Worm (Caenorhabditis elegans): ENCODE results near the gene mpc-1.

Gene mpc-1

ce11 chrIII:4381343-4381742 is 31.9 kb upstream of the mpc-1 start, which contains the start of gene pals-27:
Gene pals-27 (plus strand): TSS chrIII:4381643.
- no peak for TF ChIP-seq med-1 (GFP tag; optimal IDR thresholded peaks at IDR 0.05; ENCODE audit: insufficient read depth)
- no peak for TF ChIP-seq ref-1 (GFP tag; conservative IDR thresholded peaks at IDR 0.05)
- TF ChIP-seq flt-1 (GFP tag; IDR thresholded peaks at IDR 0.05), result no peak
- TF ChIP-seq tab-1 (GFP tag; IDR thresholded peaks at IDR 0.05), result no peak
- no peak for TF ChIP-seq klf-2 (GFP tag; conservative IDR thresholded peaks at IDR 0.05)
- no peak for TF ChIP-seq ztf-23 (GFP tag; IDR thresholded peaks at IDR 0.05)
- no peak for TF ChIP-seq ztf-29 (GFP tag; IDR thresholded peaks at IDR 0.05)
- TF ChIP-seq T22C8.4 (GFP tag; IDR thresholded peaks at IDR 0.05), result no peak
- TF ChIP-seq cog-1 (tag; optimal IDR thresholded peaks at IDR 0.05), result no peak

DNA sequence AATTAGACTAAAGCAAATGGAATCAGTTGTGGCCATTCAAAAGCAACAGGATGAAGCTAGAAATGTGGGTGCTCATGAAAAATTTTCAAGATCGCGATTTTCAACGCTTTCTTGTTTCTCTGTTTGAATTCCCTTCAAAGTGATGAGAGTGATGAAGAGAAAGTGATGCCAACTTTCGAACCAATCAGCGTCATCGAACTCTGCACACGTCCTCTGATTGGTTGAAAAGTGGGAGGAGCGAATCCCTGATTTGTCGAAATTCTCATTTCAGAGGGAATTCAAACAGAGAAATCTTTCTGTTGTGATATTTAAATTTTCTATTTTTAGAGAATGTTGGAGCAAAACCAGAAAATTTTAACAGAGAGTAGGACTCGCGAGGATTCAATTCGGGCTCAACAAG is 31.1 kb upstream of the mpc-1 start:
- TF ChIP-seq ref-1 (GFP tag; conservative IDR thresholded peaks at IDR 0.05) (no peak), cog-1 (tag; optimal IDR thresholded peaks at IDR 0.05) (no peak), ztf-23 (GFP tag; IDR thresholded peaks at IDR 0.05) (no peak), T22C8.4 (GFP tag; IDR thresholded peaks at IDR 0.05) (no peak), flt-1 (GFP tag; IDR thresholded peaks at IDR 0.05) (no peak), ztf-29 (GFP tag; IDR thresholded peaks at IDR 0.05) (no peak), klf-2 (GFP tag; conservative IDR thresholded peaks at IDR 0.05) (no peak), tab-1 (GFP tag; IDR thresholded peaks at IDR 0.05) (no peak), med-1 (GFP tag; optimal IDR thresholded peaks at IDR 0.05; ENCODE audit: insufficient read depth) (no peak)

DNA sequence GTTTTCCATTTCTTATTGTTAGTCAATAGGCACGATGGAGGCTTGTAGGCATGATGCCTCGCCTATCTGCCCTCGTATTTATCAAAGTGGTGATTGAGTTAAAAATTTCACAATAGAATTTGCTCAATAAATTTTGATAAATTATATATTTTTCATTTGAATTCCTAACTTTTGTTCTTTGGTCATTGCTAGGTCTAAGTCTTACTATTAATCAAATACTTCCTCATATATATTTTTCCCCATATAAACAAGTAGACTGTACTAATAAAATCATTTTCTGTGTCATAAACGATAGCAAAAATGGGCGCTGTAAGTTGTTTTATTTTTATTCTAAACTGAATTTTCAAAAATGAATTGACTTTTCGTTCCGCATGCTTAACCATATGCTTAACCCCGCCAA is 28.8 kb upstream of the mpc-1 start, which contains the start of gene pals-28:
Gene pals-28 (plus strand): TSS at position 301 of the 400 bp plus-strand sequence.
- TF ChIP-seq klf-2 (GFP tag; conservative IDR thresholded peaks at IDR 0.05), result no peak
- TF ChIP-seq med-1 (GFP tag; optimal IDR thresholded peaks at IDR 0.05; ENCODE audit: insufficient read depth), result no peak
- TF ChIP-seq flt-1 (GFP tag; IDR thresholded peaks at IDR 0.05), result no peak
- TF ChIP-seq tab-1 (GFP tag; IDR thresholded peaks at IDR 0.05), result no peak
- no peak for TF ChIP-seq ztf-23 (GFP tag; IDR thresholded peaks at IDR 0.05)
- no peak for TF ChIP-seq cog-1 (tag; optimal IDR thresholded peaks at IDR 0.05)
- no peak for TF ChIP-seq T22C8.4 (GFP tag; IDR thresholded peaks at IDR 0.05)
- TF ChIP-seq ref-1 (GFP tag; conservative IDR thresholded peaks at IDR 0.05), result no peak

ce11 chrIII:4390421-4390820 is 22.8 kb upstream of the mpc-1 start:
- TF ChIP-seq cog-1 (tag; optimal IDR thresholded peaks at IDR 0.05) (no peak), ref-1 (GFP tag; conservative IDR thresholded peaks at IDR 0.05) (no peak)

- TF ChIP-seq tab-1 (GFP tag; IDR thresholded peaks at IDR 0.05) (no peak), klf-2 (GFP tag; conservative IDR thresholded peaks at IDR 0.05) (no peak), ztf-29 (GFP tag; IDR thresholded peaks at IDR 0.05) (no peak)
Measured at ce11 chrIII:4391319-4391718, 21.9 kb upstream of the mpc-1 start.

ce11 chrIII:4391938-4392337 is 21.3 kb upstream of the mpc-1 start:
- TF ChIP-seq med-1 (GFP tag; optimal IDR thresholded peaks at IDR 0.05; ENCODE audit: insufficient read depth) (no peak), ref-1 (GFP tag; conservative IDR thresholded peaks at IDR 0.05) (no peak), ztf-23 (GFP tag; IDR thresholded peaks at IDR 0.05) (no peak), tab-1 (GFP tag; IDR thresholded peaks at IDR 0.05) (no peak), klf-2 (GFP tag; conservative IDR thresholded peaks at IDR 0.05) (no peak), cog-1 (tag; optimal IDR thresholded peaks at IDR 0.05) (no peak), ztf-29 (GFP tag; IDR thresholded peaks at IDR 0.05) (no peak), T22C8.4 (GFP tag; IDR thresholded peaks at IDR 0.05) (no peak), flt-1 (GFP tag; IDR thresholded peaks at IDR 0.05) (no peak)

DNA sequence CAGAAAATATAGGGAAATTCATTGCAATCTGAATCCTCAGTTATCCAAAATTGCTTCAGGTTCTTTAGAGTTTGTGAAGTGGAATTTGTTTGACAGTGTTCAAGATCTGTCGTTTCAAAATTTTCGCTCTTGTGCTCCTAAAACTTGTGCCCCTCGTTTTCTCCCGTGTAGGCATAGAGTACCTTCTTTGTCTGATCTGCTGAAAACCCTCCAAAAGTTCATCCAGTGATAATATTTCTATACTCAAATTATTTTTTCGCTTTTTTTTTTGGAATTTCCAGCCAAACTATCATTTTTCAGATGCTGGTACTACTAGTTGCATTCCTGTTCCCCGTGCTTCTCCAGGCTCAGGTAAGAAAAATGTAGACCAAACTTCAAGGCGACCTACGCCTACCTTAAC is 18.8 kb upstream of the mpc-1 start, which contains the start of gene R07E5.4:
Gene R07E5.4 (plus strand): TSS at position 301 of the 400 bp plus-strand sequence.
- no peak for TF ChIP-seq tab-1 (GFP tag; IDR thresholded peaks at IDR 0.05)
- TF ChIP-seq ref-1 (GFP tag; conservative IDR thresholded peaks at IDR 0.05), result no peak
- TF ChIP-seq cog-1 (tag; optimal IDR thresholded peaks at IDR 0.05), result no peak
- no peak for TF ChIP-seq ztf-29 (GFP tag; IDR thresholded peaks at IDR 0.05)

DNA sequence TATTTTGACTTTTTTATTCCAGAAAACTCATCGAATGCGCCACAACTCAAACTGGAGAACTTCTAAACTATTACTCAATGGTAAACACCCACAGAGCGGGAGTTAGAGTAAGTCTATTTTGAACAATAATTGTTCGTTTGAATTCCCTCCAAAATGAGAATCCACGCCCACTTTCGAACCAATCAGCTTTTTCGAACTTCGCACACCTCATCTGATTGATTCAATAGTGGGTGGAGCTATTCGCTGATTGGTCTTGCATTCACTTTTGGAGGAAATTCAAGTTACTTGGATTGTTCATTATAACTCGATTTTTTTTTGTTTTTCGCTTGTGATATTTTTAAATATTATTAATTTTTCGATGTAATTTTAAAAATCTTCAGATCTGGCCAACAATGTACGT is 17.4 kb upstream of the mpc-1 start:
- TF ChIP-seq med-1 (GFP tag; optimal IDR thresholded peaks at IDR 0.05; ENCODE audit: insufficient read depth), result no peak
- TF ChIP-seq tab-1 (GFP tag; IDR thresholded peaks at IDR 0.05), result no peak
- TF ChIP-seq klf-2 (GFP tag; conservative IDR thresholded peaks at IDR 0.05), result no peak
- TF ChIP-seq cog-1 (tag; optimal IDR thresholded peaks at IDR 0.05), result no peak

ce11 chrIII:4397115-4397514 is 16.1 kb upstream of the mpc-1 start, which contains the start of gene R07E5.5:
Gene R07E5.5 (plus strand): TSS chrIII:4397415.
- no peak for TF ChIP-seq ref-1 (GFP tag; conservative IDR thresholded peaks at IDR 0.05)
- TF ChIP-seq klf-2 (GFP tag; conservative IDR thresholded peaks at IDR 0.05), result no peak
- no peak for TF ChIP-seq tab-1 (GFP tag; IDR thresholded peaks at IDR 0.05)
- TF ChIP-seq ztf-23 (GFP tag; IDR thresholded peaks at IDR 0.05), result no peak
- TF ChIP-seq cog-1 (tag; optimal IDR thresholded peaks at IDR 0.05), result no peak
- TF ChIP-seq ztf-29 (GFP tag; IDR thresholded peaks at IDR 0.05), result no peak
- no peak for TF ChIP-seq T22C8.4 (GFP tag; IDR thresholded peaks at IDR 0.05)
- no peak for TF ChIP-seq med-1 (GFP tag; optimal IDR thresholded peaks at IDR 0.05; ENCODE audit: insufficient read depth)
- TF ChIP-seq flt-1 (GFP tag; IDR thresholded peaks at IDR 0.05), result no peak

ce11 chrIII:4398463-4398862 is 14.8 kb upstream of the mpc-1 start, which contains the start of gene R07E5.6:
Gene R07E5.6 (plus strand): TSS chrIII:4398763.
- no peak for TF ChIP-seq ref-1 (GFP tag; conservative IDR thresholded peaks at IDR 0.05)
- no peak for TF ChIP-seq flt-1 (GFP tag; IDR thresholded peaks at IDR 0.05)
- no peak for TF ChIP-seq cog-1 (tag; optimal IDR thresholded peaks at IDR 0.05)
- no peak for TF ChIP-seq med-1 (GFP tag; optimal IDR thresholded peaks at IDR 0.05; ENCODE audit: insufficient read depth)
- no peak for TF ChIP-seq ztf-29 (GFP tag; IDR thresholded peaks at IDR 0.05)
- TF ChIP-seq T22C8.4 (GFP tag; IDR thresholded peaks at IDR 0.05), result no peak
- no peak for TF ChIP-seq klf-2 (GFP tag; conservative IDR thresholded peaks at IDR 0.05)
- TF ChIP-seq ztf-23 (GFP tag; IDR thresholded peaks at IDR 0.05), result no peak
- no peak for TF ChIP-seq tab-1 (GFP tag; IDR thresholded peaks at IDR 0.05)

ce11 chrIII:4401142-4401541 is 12.1 kb upstream of the mpc-1 start, which contains the start of gene R07E5.15:
Gene R07E5.15 (plus strand): TSS chrIII:4401442.
- TF ChIP-seq T22C8.4 (GFP tag; IDR thresholded peaks at IDR 0.05) (no peak), ztf-29 (GFP tag; IDR thresholded peaks at IDR 0.05) (no peak), tab-1 (GFP tag; IDR thresholded peaks at IDR 0.05) (no peak), ref-1 (GFP tag; conservative IDR thresholded peaks at IDR 0.05) (no peak), ztf-23 (GFP tag; IDR thresholded peaks at IDR 0.05) (no peak), med-1 (GFP tag; optimal IDR thresholded peaks at IDR 0.05; ENCODE audit: insufficient read depth) (no peak), cog-1 (tag; optimal IDR thresholded peaks at IDR 0.05) (no peak), klf-2 (GFP tag; conservative IDR thresholded peaks at IDR 0.05) (no peak), flt-1 (GFP tag; IDR thresholded peaks at IDR 0.05) (no peak)
